Fruit fly (Drosophila melanogaster) Kc167 (cell line): ENCODE measurements around the gene Cdc6.

Experiments
- Myc ChIP-seq: fragments of >200 bp; optimal IDR thresholded peaks from 2 replicates; lab custom pipeline; 2017; ENCODE audit warnings: missing external identifiers
- Sin3A ChIP-seq: fragments of >200 bp; optimal IDR thresholded peaks from 2 replicates; lab custom pipeline; 2018; ENCODE audit warnings: missing external identifiers
- h ChIP-seq: fragments of >200 bp; optimal IDR thresholded peaks from 3 replicates; lab custom pipeline; 2018; ENCODE audit warnings: missing external identifiers
- insv ChIP-seq: fragments of >200 bp; optimal IDR thresholded peaks from 3 replicates; lab custom pipeline; 2018; ENCODE audit warnings: missing external identifiers
- psq ChIP-seq: fragments of >200 bp; optimal IDR thresholded peaks from 2 replicates; lab custom pipeline; 2017; ENCODE audit warnings: missing external identifiers
- ttk ChIP-seq: sonication (Bioruptor generic); optimal IDR thresholded peaks from 2 replicates; lab custom pipeline; 2017; ENCODE audit warnings: missing external identifiers

DNA sequence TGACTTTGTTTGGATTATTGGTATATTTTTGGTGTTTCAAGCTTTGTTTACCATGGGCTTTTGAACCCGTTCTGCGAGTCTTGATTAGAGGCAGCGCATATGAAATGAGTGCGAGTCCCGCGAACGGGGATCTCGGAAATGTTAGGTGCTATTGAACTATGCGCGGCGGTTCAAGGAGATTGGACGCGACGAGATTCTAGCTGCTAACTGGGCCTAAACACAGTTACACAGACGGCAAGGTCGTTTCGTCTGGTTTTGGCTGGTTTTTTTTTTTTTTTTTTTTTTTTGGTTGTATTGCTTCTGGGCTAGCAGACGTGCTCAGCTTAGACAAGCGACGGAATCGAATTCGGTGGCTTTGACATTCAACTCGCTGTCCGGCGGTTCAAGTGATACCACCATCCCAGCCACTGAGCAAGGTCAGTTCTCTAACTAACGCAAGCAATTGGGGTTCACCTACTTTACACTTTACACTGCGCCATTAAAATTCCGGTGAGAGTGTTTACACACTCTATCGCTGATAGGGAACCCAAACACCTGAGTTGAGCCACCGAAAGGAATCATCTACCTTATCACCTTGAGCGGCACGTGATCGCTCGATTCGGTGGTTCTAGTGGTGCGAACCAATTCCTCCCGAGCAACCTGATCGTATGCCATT lies 48.2 kb upstream of the Cdc6 start:
- TF ChIP-seq h (lab: Kevin White, UChicago): no peak
- no peak for TF ChIP-seq insv
- TF ChIP-seq Sin3A (lab: Kevin White, UChicago): no peak
- no peak for TF ChIP-seq psq (lab: Kevin White, UChicago)
- no peak for TF ChIP-seq Myc (lab: Kevin White, UChicago)
- no peak for TF ChIP-seq ttk
